Fruit fly (Drosophila melanogaster) whole organism, embryonic: ENCODE measurements around the gene mRpL35.
A peak's percentile ranks its signal among the peaks of the same experiment; 100 is the strongest.

Experiments used
- Atf3 ChIP-seq: fragments of 200-800 bp; sonication (Bioruptor generic); optimal IDR thresholded peaks from 3 replicates; lab custom pipeline; 2016; ENCODE audit warnings: missing biosample characterization, missing genetic modification characterization
- CG1024 ChIP-seq: fragments of 200-800 bp; sonication (Bioruptor generic); IDR thresholded peaks from 2 replicates; pipeline ENCODE4 v1.3.6; 2022; ENCODE audit warnings: missing biosample characterization, missing genetic modification characterization
- CG10274 ChIP-seq: fragments of 200-800 bp; sonication (Bioruptor generic); optimal IDR thresholded peaks from 3 replicates; lab custom pipeline; 2017; ENCODE audit warnings: missing biosample characterization, mild to moderate bottlenecking, missing genetic modification characterization
- CG10654 ChIP-seq: fragments of 200-800 bp; sonication (Bioruptor generic); optimal IDR thresholded peaks from 2 replicates; lab custom pipeline; 2016; ENCODE audit warnings: missing biosample characterization, missing genetic modification characterization
- CG12299 ChIP-seq: fragments of 200-800 bp; sonication (Bioruptor generic); optimal IDR thresholded peaks from 2 replicates; lab custom pipeline; 2018; ENCODE audit warnings: missing biosample characterization, mild to moderate bottlenecking, missing genetic modification characterization
- CG13296 ChIP-seq: fragments of 200-800 bp; sonication (Bioruptor generic); optimal IDR thresholded peaks from 3 replicates; lab custom pipeline; 2018; ENCODE audit warnings: missing biosample characterization, mild to moderate bottlenecking, missing genetic modification characterization
- CG15269 ChIP-seq: fragments of 200-800 bp; sonication (Bioruptor generic); optimal IDR thresholded peaks from 2 replicates; lab custom pipeline; 2018; ENCODE audit warnings: missing biosample characterization, mild to moderate bottlenecking, missing genetic modification characterization, moderate library complexity
- CG15479 ChIP-seq: fragments of 200-800 bp; sonication (Bioruptor generic); optimal IDR thresholded peaks from 3 replicates; lab custom pipeline; 2019; ENCODE audit warnings: missing biosample characterization, mild to moderate bottlenecking, missing genetic modification characterization, moderate library complexity
- CG1603 ChIP-seq: fragments of 200-800 bp; sonication (Bioruptor generic); optimal IDR thresholded peaks from 2 replicates; lab custom pipeline; 2019; ENCODE audit warnings: missing biosample characterization, mild to moderate bottlenecking, missing genetic modification characterization, moderate library complexity
- CG17359 ChIP-seq: fragments of 200-800 bp; sonication (Bioruptor generic); optimal IDR thresholded peaks from 3 replicates; lab custom pipeline; 2018; ENCODE audit warnings: missing biosample characterization, mild to moderate bottlenecking, missing genetic modification characterization, moderate library complexity
- CG17361 ChIP-seq: fragments of 200-800 bp; sonication (Bioruptor generic); IDR thresholded peaks from 3 replicates; pipeline ENCODE4 v1.3.6; 2022; ENCODE audit warnings: missing biosample characterization, missing genetic modification characterization
- CG17385 ChIP-seq: fragments of 200-800 bp; sonication (Bioruptor generic); optimal IDR thresholded peaks from 3 replicates; lab custom pipeline; 2018; ENCODE audit warnings: missing biosample characterization, mild to moderate bottlenecking, missing genetic modification characterization
- CG30431 ChIP-seq: fragments of 200-800 bp; sonication (Bioruptor generic); optimal IDR thresholded peaks from 2 replicates; lab custom pipeline; 2017; ENCODE audit warnings: missing biosample characterization, missing genetic modification characterization
- CG3163 ChIP-seq: fragments of 200-800 bp; sonication (Bioruptor generic); optimal IDR thresholded peaks from 3 replicates; lab custom pipeline; 2016; ENCODE audit warnings: missing biosample characterization, missing genetic modification characterization
- CG3995 ChIP-seq: fragments of 200-800 bp; sonication (Bioruptor generic); optimal IDR thresholded peaks from 3 replicates; lab custom pipeline; 2016; ENCODE audit warnings: missing biosample characterization, missing genetic modification characterization
- CG5953 ChIP-seq: fragments of 200-800 bp; sonication (Bioruptor generic); IDR thresholded peaks from 2 replicates; pipeline ENCODE4 v1.3.6; 2022; ENCODE audit warnings: missing biosample characterization, missing genetic modification characterization
- Camta ChIP-seq: fragments of 200-800 bp; sonication (Bioruptor generic); optimal IDR thresholded peaks from 2 replicates; lab custom pipeline; 2016; ENCODE audit warnings: missing biosample characterization, missing genetic modification characterization
- D19B ChIP-seq: fragments of 200-800 bp; sonication (Bioruptor generic); optimal IDR thresholded peaks from 2 replicates; lab custom pipeline; 2017; ENCODE audit warnings: missing biosample characterization, mild to moderate bottlenecking, missing genetic modification characterization
- Doc3 ChIP-seq: fragments of 200-800 bp; sonication (Bioruptor generic); IDR thresholded peaks from 3 replicates; pipeline ENCODE4 v1.3.6; 2022; ENCODE audit warnings: missing biosample characterization, missing genetic modification characterization; ENCODE audit not compliant: partially characterized antibody
- Elba2 ChIP-seq: fragments of 200-800 bp; sonication (Bioruptor generic); optimal IDR thresholded peaks from 3 replicates; lab custom pipeline; 2016; ENCODE audit warnings: missing biosample characterization, missing genetic modification characterization
- Ets65A ChIP-seq: fragments of 200-800 bp; sonication (Bioruptor generic); peaks from one replicate; lab custom pipeline; 2016; ENCODE audit warnings: missing biosample characterization, missing genetic modification characterization
- Hmx ChIP-seq: fragments of 200-800 bp; sonication (Bioruptor generic); optimal IDR thresholded peaks from 2 replicates; lab custom pipeline; 2016; ENCODE audit warnings: missing biosample characterization, missing genetic modification characterization
- Myb ChIP-seq: fragments of 200-800 bp; sonication (Bioruptor generic); optimal IDR thresholded peaks from 2 replicates; lab custom pipeline; 2016; ENCODE audit warnings: missing biosample characterization, missing genetic modification characterization
- Nf-YC ChIP-seq: fragments of 200-800 bp; optimal IDR thresholded peaks from 3 replicates; lab custom pipeline; 2019; ENCODE audit warnings: missing biosample characterization, mild to moderate bottlenecking, missing genetic modification characterization, moderate library complexity
- Oaz ChIP-seq: fragments of 200-800 bp; sonication (Bioruptor generic); IDR thresholded peaks from 2 replicates; pipeline ENCODE4 v1.3.6; 2022; ENCODE audit warnings: missing biosample characterization, missing genetic modification characterization
- Rfx ChIP-seq: fragments of 200-800 bp; sonication (Bioruptor generic); IDR thresholded peaks from 2 replicates; pipeline ENCODE4 v1.3.6; 2022; ENCODE audit warnings: missing biosample characterization, missing genetic modification characterization
- Scr ChIP-seq: fragments of 200-800 bp; sonication (Bioruptor generic); IDR thresholded peaks from 2 replicates; pipeline ENCODE4 v1.3.6; 2022; ENCODE audit warnings: missing biosample characterization, missing genetic modification characterization; ENCODE audit not compliant: partially characterized antibody
- TFAM ChIP-seq: fragments of 200-800 bp; sonication (Bioruptor generic); optimal IDR thresholded peaks from 2 replicates; lab custom pipeline; 2017; ENCODE audit warnings: missing biosample characterization, missing genetic modification characterization, inconsistent platforms
- abd-A ChIP-seq: fragments of 200-800 bp; sonication (Bioruptor generic); optimal IDR thresholded peaks from 3 replicates; lab custom pipeline; 2019; ENCODE audit warnings: missing biosample characterization, mild to moderate bottlenecking, missing genetic modification characterization, moderate library complexity
- bsh ChIP-seq, 2 experiments: fragments of 200-800 bp; sonication (Bioruptor generic); optimal IDR thresholded peaks; 2 replicates each; lab custom pipeline; 2017 to 2018; ENCODE audit warnings: mild to moderate bottlenecking in 2 of 2, missing biosample characterization in 2 of 2, missing genetic modification characterization in 2 of 2, moderate library complexity in 1 of 2
- cato ChIP-seq: fragments of 200-800 bp; sonication (Bioruptor generic); optimal IDR thresholded peaks from 2 replicates; lab custom pipeline; 2016; ENCODE audit warnings: missing biosample characterization, missing genetic modification characterization, borderline replicate concordance
- cg ChIP-seq: fragments of 200-800 bp; sonication (Bioruptor generic); optimal IDR thresholded peaks from 3 replicates; lab custom pipeline; 2019; ENCODE audit warnings: missing biosample characterization, mild to moderate bottlenecking, missing genetic modification characterization, moderate library complexity
- crol ChIP-seq: fragments of 200-800 bp; sonication (Bioruptor generic); IDR thresholded peaks from 2 replicates; pipeline ENCODE4 v1.3.6; 2022; ENCODE audit warnings: missing biosample characterization, missing genetic modification characterization
- dpn ChIP-seq, 2 experiments: fragments of 200-800 bp; sonication (Bioruptor generic); optimal IDR thresholded peaks; 3 replicates each; lab custom pipeline; 2016; ENCODE audit warnings: missing biosample characterization in 2 of 2, missing genetic modification characterization in 2 of 2
- eyg ChIP-seq: fragments of 200-800 bp; sonication (Bioruptor generic); optimal IDR thresholded peaks from 3 replicates; lab custom pipeline; 2016; ENCODE audit warnings: missing biosample characterization, missing genetic modification characterization
- fru ChIP-seq: fragments of >200 bp; optimal IDR thresholded peaks from 2 replicates; lab custom pipeline; 2017
- gsb-n ChIP-seq: fragments of 200-800 bp; sonication (Bioruptor generic); optimal IDR thresholded peaks from 3 replicates; lab custom pipeline; 2018; ENCODE audit warnings: missing biosample characterization, mild to moderate bottlenecking, missing genetic modification characterization
- hb ChIP-seq: fragments of 200-800 bp; sonication (Bioruptor generic); IDR thresholded peaks from 3 replicates; pipeline ENCODE4 v1.3.6; 2022; ENCODE audit warnings: missing biosample characterization, missing genetic modification characterization; ENCODE audit not compliant: partially characterized antibody
- klu ChIP-seq: fragments of 200-800 bp; sonication (Bioruptor generic); IDR thresholded peaks from 2 replicates; pipeline ENCODE4 v1.3.6; 2022; ENCODE audit warnings: missing biosample characterization, missing genetic modification characterization
- lab ChIP-seq: fragments of 200-800 bp; sonication (Bioruptor generic); optimal IDR thresholded peaks from 3 replicates; lab custom pipeline; 2017; ENCODE audit warnings: missing biosample characterization, missing genetic modification characterization, mild to moderate bottlenecking, moderate library complexity, missing genetic modification reagents
- lbe ChIP-seq: fragments of 200-800 bp; sonication (Bioruptor generic); optimal IDR thresholded peaks from 2 replicates; lab custom pipeline; 2016; ENCODE audit warnings: missing biosample characterization, mild to moderate bottlenecking, missing genetic modification characterization
- nerfin-2 ChIP-seq: fragments of 200-800 bp; sonication (Bioruptor generic); IDR thresholded peaks from 2 replicates; pipeline ENCODE4 v1.3.6; 2022; ENCODE audit warnings: missing biosample characterization, missing genetic modification characterization; ENCODE audit not compliant: partially characterized antibody
- otp ChIP-seq: fragments of 200-800 bp; sonication (Bioruptor generic); IDR thresholded peaks from 3 replicates; pipeline ENCODE4, ENCODE4 v1.3.6; 2022; ENCODE audit warnings: missing biosample characterization, missing genetic modification characterization
- pzg ChIP-seq: fragments of 200-800 bp; sonication (Bioruptor generic); optimal IDR thresholded peaks from 3 replicates; lab custom pipeline; 2018; ENCODE audit warnings: missing biosample characterization, mild to moderate bottlenecking, missing genetic modification characterization, moderate library complexity
- seq ChIP-seq: fragments of 200-800 bp; sonication (Bioruptor generic); IDR thresholded peaks from 2 replicates; pipeline ENCODE4 v1.3.6; 2022; ENCODE audit warnings: missing biosample characterization, missing genetic modification characterization
- tx ChIP-seq: fragments of 200-800 bp; sonication (Bioruptor generic); optimal IDR thresholded peaks from 2 replicates; lab custom pipeline; 2016; ENCODE audit warnings: missing biosample characterization, missing genetic modification characterization
- unc-4 ChIP-seq: fragments of 200-800 bp; sonication (Bioruptor generic); IDR thresholded peaks from 2 replicates; pipeline ENCODE4 v1.3.6; 2022; ENCODE audit warnings: missing biosample characterization, missing genetic modification characterization; ENCODE audit not compliant: partially characterized antibody
- usp ChIP-seq: fragments of >200 bp; optimal IDR thresholded peaks from 2 replicates; lab custom pipeline; 2017; ENCODE audit warnings: missing biosample characterization, missing genetic modification characterization
- zen ChIP-seq: fragments of 200-800 bp; sonication (Bioruptor generic); optimal IDR thresholded peaks from 3 replicates; lab custom pipeline; 2018; ENCODE audit warnings: missing biosample characterization, mild to moderate bottlenecking, missing genetic modification characterization, moderate library complexity

The mRpL35 gene

DNA sequence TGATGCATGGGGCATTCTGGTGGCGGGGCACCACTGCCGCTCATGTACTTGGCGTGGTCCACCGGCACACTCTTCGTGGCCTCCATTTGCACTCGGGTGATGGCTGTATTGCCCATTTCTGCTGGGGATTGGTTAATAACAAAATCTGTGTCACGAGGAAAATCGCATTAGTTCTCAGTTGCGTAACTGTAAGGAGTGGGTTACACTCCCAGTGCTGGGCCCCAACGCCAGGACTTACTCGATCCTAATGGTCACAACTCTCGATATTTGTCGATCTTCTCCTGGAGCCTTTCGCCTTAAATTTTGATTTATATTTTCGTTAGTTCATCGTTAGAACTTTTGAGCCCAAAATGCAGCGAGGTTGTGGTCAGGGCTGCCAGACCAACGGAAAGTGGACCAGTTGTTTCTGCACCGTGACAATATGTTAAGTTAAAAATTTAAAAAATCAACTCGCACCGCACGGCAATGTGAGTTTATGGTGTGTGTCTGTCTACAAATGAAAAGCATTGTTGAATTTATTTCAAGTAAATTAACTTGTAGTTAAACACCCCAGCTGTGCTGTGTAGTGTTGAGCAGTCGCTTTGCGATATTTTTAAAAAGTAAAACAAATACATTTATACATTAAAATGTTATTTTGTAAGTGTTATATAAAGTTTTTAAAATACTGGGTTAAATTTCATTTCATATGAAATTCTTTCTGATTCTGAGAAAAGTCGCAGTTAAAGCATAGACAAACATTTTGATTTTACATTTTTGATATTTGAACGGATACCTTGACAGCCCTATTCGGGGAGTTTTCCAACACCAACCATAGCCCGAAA is 3.8 kb downstream of the mRpL35 start, which contains the start of the genes Cchl and ND-42 (continued):
- TF ChIP-seq eyg (GFP tag; lab: Kevin White, UChicago) (peak; percentile 55), cato (GFP tag; lab: Kevin White, UChicago) (peak; percentile 66), lbe (peak; percentile 59), CG3995 (GFP tag; lab: Kevin White, UChicago) (peak; percentile 71), Camta (peak; percentile 59), Nf-YC (tag; lab: Kevin White, UChicago) (peak; percentile 82), fru (lab: Kevin White, UChicago) (no peak), CG15269 (tag; lab: Kevin White, UChicago) (peak; percentile 83), zen (tag; lab: Kevin White, UChicago) (peak; percentile 79), CG12299 (peak; percentile 64), tx (GFP tag; lab: Kevin White, UChicago) (peak; percentile 33), pzg (peak; percentile 43), nerfin-2 (no peak), seq (GFP tag; lab: Robert Waterston, UW) (peak; percentile 46), otp (GFP tag; lab: Robert Waterston, UW) (peak; percentile 42; the same call in 1 of the 3 replicates), Myb (GFP tag; lab: Kevin White, UChicago) (peak; percentile 55), Oaz (no peak), D19B (GFP tag; lab: Kevin White, UChicago) (no peak), unc-4 (GFP tag; lab: Robert Waterston, UW) (peak; percentile 60), CG17361 (peak; percentile 93), Rfx (GFP tag; lab: Robert Waterston, UW) (peak; percentile 79), Hmx (GFP tag; lab: Kevin White, UChicago) (no peak), lab (GFP tag; lab: Kevin White, UChicago) (no peak), abd-A (tag; lab: Kevin White, UChicago) (no peak), CG3163 (GFP tag; lab: Kevin White, UChicago) (peak; percentile 47), CG1603 (tag; lab: Kevin White, UChicago) (peak; percentile 70), TFAM (GFP tag; lab: Kevin White, UChicago) (no peak), Elba2 (no peak), hb (no peak), CG10274 (GFP tag; lab: Kevin White, UChicago) (no peak), crol (GFP tag; lab: Robert Waterston, UW) (no peak), bsh (GFP tag; optimal IDR thresholded peaks at IDR 0.05; lab: Kevin White, UChicago) (peak; percentile 37 to 73), cg (GFP tag; lab: Kevin White, UChicago) (no peak), dpn (GFP tag; optimal IDR thresholded peaks at IDR 0.05; lab: Kevin White, UChicago) (peak; percentile 71 to 78), CG5953 (GFP tag; lab: Robert Waterston, UW) (no peak), CG30431 (peak; percentile 67), CG13296 (GFP tag; lab: Kevin White, UChicago) (peak; percentile 80), CG17359 (tag; lab: Kevin White, UChicago) (peak; percentile 72), Atf3 (GFP tag; lab: Kevin White, UChicago) (peak; percentile 49), CG10654 (GFP tag; lab: Kevin White, UChicago) (peak; percentile 79), CG15479 (no peak), Doc3 (peak; percentile 63), CG17385 (GFP tag; lab: Kevin White, UChicago) (peak; percentile 82), usp (GFP tag; lab: Kevin White, UChicago) (no peak), CG1024 (GFP tag; lab: Robert Waterston, UW) (no peak), Ets65A (GFP tag; lab: Kevin White, UChicago) (peak; percentile 97), klu (peak; percentile 75; the same call in 1 of the 2 replicates), Scr (GFP tag; lab: Robert Waterston, UW) (peak; percentile 72), gsb-n (tag; lab: Kevin White, UChicago) (no peak)
